Fruit fly (Drosophila melanogaster) whole organism, pupa: Measurements from ENCODE around the gene CG4613.

Source experiments
- CG13204 ChIP-seq: fragments of 200-800 bp; sonication (Bioruptor generic); optimal IDR thresholded peaks from 2 replicates; lab custom pipeline; 2018; ENCODE audit warnings: missing biosample characterization, mild to moderate bottlenecking, missing genetic modification characterization, moderate library complexity
- CG14655 ChIP-seq: fragments of 200-800 bp; sonication (Bioruptor generic); optimal IDR thresholded peaks from 3 replicates; lab custom pipeline; 2017; ENCODE audit warnings: mild to moderate bottlenecking, missing biosample characterization, missing genetic modification reagents, missing genetic modification characterization
- CG17806 ChIP-seq: fragments of 200-800 bp; sonication (Bioruptor generic); optimal IDR thresholded peaks from 2 replicates; lab custom pipeline; 2018; ENCODE audit warnings: missing biosample characterization, mild to moderate bottlenecking, missing genetic modification characterization, moderate library complexity
- CG32121 ChIP-seq: fragments of 200-800 bp; sonication (Bioruptor generic); IDR thresholded peaks from 2 replicates; pipeline ENCODE4 v1.3.6; 2022; ENCODE audit warnings: missing biosample characterization, missing genetic modification characterization
- CG34367 ChIP-seq: fragments of 200-800 bp; sonication (Bioruptor generic); optimal IDR thresholded peaks from 2 replicates; lab custom pipeline; 2018; ENCODE audit warnings: missing biosample characterization, mild to moderate bottlenecking, missing genetic modification characterization
- CG4496 ChIP-seq: fragments of 200-800 bp; sonication (Bioruptor generic); IDR thresholded peaks from 3 replicates; pipeline ENCODE4 v1.3.6; 2022; ENCODE audit warnings: missing biosample characterization, missing genetic modification characterization
- CG8301 ChIP-seq: fragments of 200-800 bp; sonication (Bioruptor generic); optimal IDR thresholded peaks from 2 replicates; lab custom pipeline; 2018; ENCODE audit warnings: missing biosample characterization, mild to moderate bottlenecking, missing genetic modification characterization
- CG9948 ChIP-seq: fragments of 200-800 bp; sonication (Bioruptor generic); optimal IDR thresholded peaks from 2 replicates; lab custom pipeline; 2018; ENCODE audit warnings: missing biosample characterization, mild to moderate bottlenecking, missing genetic modification characterization, moderate library complexity
- D1 ChIP-seq: fragments of 200-800 bp; sonication (Bioruptor generic); optimal IDR thresholded peaks from 2 replicates; lab custom pipeline; 2018; ENCODE audit warnings: missing biosample characterization, mild to moderate bottlenecking, missing genetic modification characterization, moderate library complexity
- EcR ChIP-seq: fragments of 200-800 bp; sonication (Bioruptor generic); optimal IDR thresholded peaks from 3 replicates; lab custom pipeline; 2019; ENCODE audit warnings: missing biosample characterization, missing genetic modification characterization, mild to moderate bottlenecking, moderate library complexity, missing genetic modification reagents
- Pif1A ChIP-seq: fragments of 200-800 bp; sonication (Bioruptor generic); optimal IDR thresholded peaks from 3 replicates; lab custom pipeline; 2016; ENCODE audit warnings: missing biosample characterization, missing genetic modification characterization
- Snoo ChIP-seq: fragments of 200-800 bp; sonication (Bioruptor generic); optimal IDR thresholded peaks from 3 replicates; lab custom pipeline; 2017; ENCODE audit warnings: missing biosample characterization, mild to moderate bottlenecking, missing genetic modification characterization, inconsistent platforms
- fd96Ca ChIP-seq: fragments of 200-800 bp; sonication (Bioruptor generic); IDR thresholded peaks from 3 replicates; pipeline ENCODE4 v1.3.6; 2022; ENCODE audit warnings: missing biosample characterization, missing genetic modification characterization
- gl ChIP-seq: fragments of 200-800 bp; sonication (Bioruptor generic); optimal IDR thresholded peaks from 2 replicates; lab custom pipeline; 2018; ENCODE audit warnings: missing biosample characterization, mild to moderate bottlenecking, missing genetic modification characterization

- TF ChIP-seq CG32121 = peak; percentile 86
- no peak; the same call in none of the 3 replicates for TF ChIP-seq fd96Ca (GFP tag; lab: Robert Waterston, UW)
- peak; percentile 73 for TF ChIP-seq EcR (GFP tag; lab: Kevin White, UChicago)
- TF ChIP-seq CG17806 (tag; lab: Kevin White, UChicago) = peak; percentile 98
- TF ChIP-seq CG34367 = peak; percentile 98
- peak; percentile 97 for TF ChIP-seq gl (tag; lab: Kevin White, UChicago)
- TF ChIP-seq CG13204 (GFP tag; lab: Kevin White, UChicago) = peak; percentile 92
- peak; percentile 97 for TF ChIP-seq Pif1A (GFP tag; lab: Kevin White, UChicago)
- peak; percentile 97 for TF ChIP-seq CG4496 (GFP tag; lab: Robert Waterston, UW)
- TF ChIP-seq CG14655 (GFP tag; lab: Kevin White, UChicago) = peak; percentile 97
- TF ChIP-seq Snoo (tag; lab: Kevin White, UChicago) = peak; percentile 68
- peak; percentile 98 for TF ChIP-seq CG9948 (tag; lab: Kevin White, UChicago)
- peak; percentile 94 for TF ChIP-seq CG8301
- peak; percentile 83 for TF ChIP-seq D1 (tag; lab: Kevin White, UChicago)
Measured at dm6 chr3L:14552925-14553239, 31.4 kb upstream of the CG4613 start.
